Fruit fly (Drosophila melanogaster) whole organism, pupa: Measurements from ENCODE around the gene Orp8.

Experiments
- CG10348 ChIP-seq: fragments of 200-800 bp; sonication (Bioruptor generic); IDR thresholded peaks from 2 replicates; pipeline ENCODE4 v1.3.6; 2022; ENCODE audit warnings: missing biosample characterization, missing genetic modification characterization
- CG12605 ChIP-seq: fragments of 200-800 bp; sonication (Bioruptor generic); IDR thresholded peaks from 2 replicates; pipeline ENCODE4 v1.3.6; 2022; ENCODE audit warnings: missing biosample characterization, missing genetic modification characterization
- CG13204 ChIP-seq: fragments of 200-800 bp; sonication (Bioruptor generic); optimal IDR thresholded peaks from 2 replicates; lab custom pipeline; 2018; ENCODE audit warnings: missing biosample characterization, mild to moderate bottlenecking, missing genetic modification characterization, moderate library complexity
- CG14655 ChIP-seq: fragments of 200-800 bp; sonication (Bioruptor generic); optimal IDR thresholded peaks from 3 replicates; lab custom pipeline; 2017; ENCODE audit warnings: mild to moderate bottlenecking, missing biosample characterization, missing genetic modification reagents, missing genetic modification characterization
- CG15710 ChIP-seq: fragments of 200-800 bp; sonication (Bioruptor generic); optimal IDR thresholded peaks from 2 replicates; lab custom pipeline; 2018; ENCODE audit warnings: missing biosample characterization, mild to moderate bottlenecking, missing genetic modification characterization, moderate library complexity
- CG17806 ChIP-seq: fragments of 200-800 bp; sonication (Bioruptor generic); optimal IDR thresholded peaks from 2 replicates; lab custom pipeline; 2018; ENCODE audit warnings: missing biosample characterization, mild to moderate bottlenecking, missing genetic modification characterization, moderate library complexity
- CG32121 ChIP-seq: fragments of 200-800 bp; sonication (Bioruptor generic); IDR thresholded peaks from 2 replicates; pipeline ENCODE4 v1.3.6; 2022; ENCODE audit warnings: missing biosample characterization, missing genetic modification characterization
- CG34367 ChIP-seq: fragments of 200-800 bp; sonication (Bioruptor generic); optimal IDR thresholded peaks from 2 replicates; lab custom pipeline; 2018; ENCODE audit warnings: missing biosample characterization, mild to moderate bottlenecking, missing genetic modification characterization
- CG4496 ChIP-seq: fragments of 200-800 bp; sonication (Bioruptor generic); IDR thresholded peaks from 3 replicates; pipeline ENCODE4 v1.3.6; 2022; ENCODE audit warnings: missing biosample characterization, missing genetic modification characterization
- CG8159 ChIP-seq: fragments of 200-800 bp; sonication (Bioruptor generic); optimal IDR thresholded peaks from 3 replicates; lab custom pipeline; 2018; ENCODE audit warnings: missing biosample characterization, mild to moderate bottlenecking, missing genetic modification characterization, moderate library complexity
- CG8301 ChIP-seq: fragments of 200-800 bp; sonication (Bioruptor generic); optimal IDR thresholded peaks from 2 replicates; lab custom pipeline; 2018; ENCODE audit warnings: missing biosample characterization, mild to moderate bottlenecking, missing genetic modification characterization
- CG9948 ChIP-seq: fragments of 200-800 bp; sonication (Bioruptor generic); optimal IDR thresholded peaks from 2 replicates; lab custom pipeline; 2018; ENCODE audit warnings: missing biosample characterization, mild to moderate bottlenecking, missing genetic modification characterization, moderate library complexity
- D1 ChIP-seq: fragments of 200-800 bp; sonication (Bioruptor generic); optimal IDR thresholded peaks from 2 replicates; lab custom pipeline; 2018; ENCODE audit warnings: missing biosample characterization, mild to moderate bottlenecking, missing genetic modification characterization, moderate library complexity
- EcR ChIP-seq: fragments of 200-800 bp; sonication (Bioruptor generic); optimal IDR thresholded peaks from 3 replicates; lab custom pipeline; 2019; ENCODE audit warnings: missing biosample characterization, missing genetic modification characterization, mild to moderate bottlenecking, moderate library complexity, missing genetic modification reagents
- Ets98B ChIP-seq: fragments of 200-800 bp; sonication (Bioruptor generic); IDR thresholded peaks from 2 replicates; pipeline ENCODE4 v1.3.6; 2022; ENCODE audit warnings: missing biosample characterization, missing genetic modification characterization
- Pif1A ChIP-seq: fragments of 200-800 bp; sonication (Bioruptor generic); optimal IDR thresholded peaks from 3 replicates; lab custom pipeline; 2016; ENCODE audit warnings: missing biosample characterization, missing genetic modification characterization
- Pif1B ChIP-seq: fragments of 200-800 bp; sonication (Bioruptor generic); optimal IDR thresholded peaks from 3 replicates; lab custom pipeline; 2016; ENCODE audit warnings: missing biosample characterization, missing genetic modification characterization
- Snoo ChIP-seq: fragments of 200-800 bp; sonication (Bioruptor generic); optimal IDR thresholded peaks from 3 replicates; lab custom pipeline; 2017; ENCODE audit warnings: missing biosample characterization, mild to moderate bottlenecking, missing genetic modification characterization, inconsistent platforms
- fd96Ca ChIP-seq: fragments of 200-800 bp; sonication (Bioruptor generic); IDR thresholded peaks from 3 replicates; pipeline ENCODE4 v1.3.6; 2022; ENCODE audit warnings: missing biosample characterization, missing genetic modification characterization
- gl ChIP-seq: fragments of 200-800 bp; sonication (Bioruptor generic); optimal IDR thresholded peaks from 2 replicates; lab custom pipeline; 2018; ENCODE audit warnings: missing biosample characterization, mild to moderate bottlenecking, missing genetic modification characterization
- rn ChIP-seq: fragments of 200-800 bp; sonication (Bioruptor generic); IDR thresholded peaks from 2 replicates; pipeline ENCODE4 v1.3.6; 2022; ENCODE audit warnings: missing biosample characterization, missing genetic modification characterization

The Orp8 gene

DNA sequence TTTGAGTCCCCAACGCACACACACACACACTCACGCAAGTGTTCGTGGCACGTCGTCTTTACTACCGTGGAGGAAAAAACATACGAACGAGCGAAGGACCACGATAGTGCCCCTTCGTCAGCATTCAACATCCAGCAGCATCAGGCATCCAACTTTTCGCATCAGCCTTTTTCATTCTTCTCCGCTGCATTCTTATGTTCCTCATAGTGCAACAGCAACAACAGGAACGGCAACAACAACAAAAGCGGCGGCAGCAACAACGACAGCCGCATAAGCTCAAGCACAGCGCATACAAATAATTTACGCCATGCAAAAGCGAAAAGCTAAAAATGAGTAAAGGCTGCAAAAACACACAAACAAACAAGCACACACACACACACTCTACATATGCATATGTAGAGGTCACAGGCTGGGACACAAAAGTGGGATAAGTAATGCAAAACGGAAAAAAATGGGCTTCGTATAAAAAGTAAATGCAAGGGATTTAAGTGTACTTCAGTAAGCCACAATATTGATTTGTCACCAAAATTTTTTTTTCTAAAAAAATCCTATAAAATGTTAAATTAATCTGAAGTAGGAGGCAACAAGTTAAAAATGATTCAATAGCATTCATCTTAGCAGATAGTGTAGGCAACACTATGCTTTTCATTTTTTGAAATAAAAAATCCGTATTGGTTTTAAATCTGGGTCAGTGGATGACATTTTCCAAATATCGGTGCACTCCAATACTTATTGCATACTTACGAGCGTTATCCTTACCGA lies 26.2 kb upstream of the Orp8 start:
- TF ChIP-seq D1 (tag; lab: Kevin White, UChicago) (no peak), CG9948 (tag; lab: Kevin White, UChicago) (peak; percentile 56), CG13204 (peak; percentile 26), Ets98B (GFP tag; lab: Robert Waterston, UW) (peak; percentile 53; the same call in 1 of the 2 replicates), CG15710 (peak; percentile 46), CG10348 (no peak), CG17806 (peak; percentile 24), EcR (GFP tag; lab: Kevin White, UChicago) (peak; percentile 79), CG32121 (no peak), rn (no peak), CG4496 (GFP tag; lab: Robert Waterston, UW) (peak; percentile 28; the same call in 1 of the 3 replicates), CG14655 (GFP tag; lab: Kevin White, UChicago) (peak; percentile 77), Pif1A (GFP tag; lab: Kevin White, UChicago) (peak; percentile 41), CG8301 (tag; lab: Kevin White, UChicago) (peak; percentile 33), CG8159 (tag; lab: Kevin White, UChicago) (peak; percentile 61), Pif1B (GFP tag; lab: Kevin White, UChicago) (no peak), CG34367 (tag; lab: Kevin White, UChicago) (peak; percentile 21), Snoo (tag; lab: Kevin White, UChicago) (peak; percentile 24), fd96Ca (GFP tag; lab: Robert Waterston, UW) (peak; percentile 38; the same call in 2 of the 3 replicates)

dm6 chr3R:20283531-20284139 lies 25.5 kb upstream of the Orp8 start:
- no peak for TF ChIP-seq CG9948 (tag; lab: Kevin White, UChicago)
- no peak for TF ChIP-seq CG8301 (tag; lab: Kevin White, UChicago)
- TF ChIP-seq CG4496 (GFP tag; lab: Robert Waterston, UW), result no peak
- TF ChIP-seq CG14655 (GFP tag; lab: Kevin White, UChicago), result peak; percentile 44
- TF ChIP-seq CG17806, result no peak
- TF ChIP-seq Ets98B (GFP tag; lab: Robert Waterston, UW), result peak; percentile 4; the same call in 1 of the 2 replicates
- TF ChIP-seq CG13204, result peak; percentile 47
- TF ChIP-seq EcR (GFP tag; lab: Kevin White, UChicago), result no peak
- TF ChIP-seq CG10348, result no peak
- TF ChIP-seq fd96Ca (GFP tag; lab: Robert Waterston, UW), result peak; percentile 40; the same call in 1 of the 3 replicates
- TF ChIP-seq Snoo (tag; lab: Kevin White, UChicago), result no peak
- TF ChIP-seq CG12605 (GFP tag; lab: Robert Waterston, UW), result no peak; the same call in 1 of the 2 replicates
- no peak for TF ChIP-seq D1 (tag; lab: Kevin White, UChicago)
- no peak for TF ChIP-seq Pif1B (GFP tag; lab: Kevin White, UChicago)
- peak; percentile 26 for TF ChIP-seq CG8159 (tag; lab: Kevin White, UChicago)
- TF ChIP-seq gl (tag; lab: Kevin White, UChicago), result no peak
- 0 out of 2 replicates have a peak, but pooled peaks have one; percentile 8 for TF ChIP-seq CG32121
- TF ChIP-seq Pif1A (GFP tag; lab: Kevin White, UChicago), result no peak
- TF ChIP-seq rn, result no peak
- no peak for TF ChIP-seq CG34367 (tag; lab: Kevin White, UChicago)
- TF ChIP-seq CG15710, result peak; percentile 17
- TF ChIP-seq, all 21 proteins: peak for 7

- TF ChIP-seq CG8159 (tag; lab: Kevin White, UChicago) (peak; percentile 64), CG4496 (GFP tag; lab: Robert Waterston, UW) (peak; percentile 85), Pif1A (GFP tag; lab: Kevin White, UChicago) (peak; percentile 67), gl (tag; lab: Kevin White, UChicago) (no peak), CG13204 (peak; percentile 27), CG12605 (GFP tag; lab: Robert Waterston, UW) (peak; percentile 65; the same call in 1 of the 2 replicates), CG8301 (tag; lab: Kevin White, UChicago) (peak; percentile 81), CG32121 (peak; percentile 44; the same call in 1 of the 2 replicates), CG34367 (tag; lab: Kevin White, UChicago) (peak; percentile 53), CG10348 (0 out of 2 replicates have a peak, but pooled peaks have one; percentile 31), CG15710 (peak; percentile 37), rn (peak; percentile 31; the same call in 1 of the 2 replicates), CG17806 (peak; percentile 68), D1 (tag; lab: Kevin White, UChicago) (no peak), EcR (GFP tag; lab: Kevin White, UChicago) (peak; percentile 99), Snoo (tag; lab: Kevin White, UChicago) (peak; percentile 3), CG14655 (GFP tag; lab: Kevin White, UChicago) (peak; percentile 87), fd96Ca (GFP tag; lab: Robert Waterston, UW) (peak; percentile 45; the same call in 1 of the 3 replicates), CG9948 (tag; lab: Kevin White, UChicago) (peak; percentile 72), Pif1B (GFP tag; lab: Kevin White, UChicago) (peak; percentile 67), Ets98B (GFP tag; lab: Robert Waterston, UW) (peak; percentile 76)
These were observed 24.8 kb upstream of the Orp8 start for dm6 chr3R:20284140-20284911.
